Fruit fly (Drosophila melanogaster): ENCODE data around the gene Mitofilin.

DNA sequence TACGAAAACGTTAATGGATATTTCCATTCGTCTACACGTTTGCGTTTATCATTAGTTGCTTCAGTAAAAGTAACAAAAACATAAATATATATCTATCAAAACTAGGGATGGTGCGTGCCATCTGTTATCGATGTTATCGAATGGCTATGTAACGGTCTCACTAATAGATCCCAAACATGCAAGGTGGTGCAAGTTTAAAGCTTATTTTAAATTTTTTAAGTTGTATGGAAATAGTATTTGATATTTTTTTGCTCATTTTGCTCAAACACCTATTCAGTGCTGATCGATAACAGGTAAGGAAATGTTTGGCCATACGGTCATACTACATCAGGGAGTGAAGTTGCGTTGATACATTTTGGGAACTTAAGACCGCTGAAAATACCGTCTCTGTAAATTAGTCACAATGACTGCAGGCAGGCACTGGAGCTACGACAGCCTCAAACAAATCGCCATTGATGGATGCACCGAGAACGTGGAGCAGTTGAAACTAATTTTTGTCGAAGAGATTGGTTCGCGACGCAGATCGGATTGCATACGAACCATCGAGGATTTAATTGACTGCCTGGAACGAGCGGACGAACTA lies 11.1 kb upstream of the Mitofilin start, which contains the start of the genes CG45099, CG6015, pit and Fadd:
- TF ChIP-seq usp (GFP tag; optimal IDR thresholded peaks at IDR 0.05) (no peak), EcR (GFP tag; optimal IDR thresholded peaks at IDR 0.05) (no peak), psq (optimal IDR thresholded peaks at IDR 0.05) (no peak), pan (optimal IDR thresholded peaks at IDR 0.05) (no peak), CG8478 (optimal IDR thresholded peaks at IDR 0.05) (no peak), Dll (optimal IDR thresholded peaks at IDR 0.05) (no peak)

All from whole organism.